Worm (Caenorhabditis elegans): ENCODE data around the gene mel-11.

Gene mel-11

ce11 chrII:9372991-9373390, 14.7 kb downstream of the mel-11 start, which contains the start of gene C06C3.4:
Gene C06C3.4 (plus strand): TSS chrII:9373291.
- TF ChIP-seq klf-2 (GFP tag; conservative IDR thresholded peaks at IDR 0.05) (no peak), ztf-23 (GFP tag; IDR thresholded peaks at IDR 0.05) (no peak), tab-1 (GFP tag; IDR thresholded peaks at IDR 0.05) (no peak), flt-1 (GFP tag; IDR thresholded peaks at IDR 0.05) (no peak), ztf-29 (GFP tag; IDR thresholded peaks at IDR 0.05) (no peak), med-1 (GFP tag; optimal IDR thresholded peaks at IDR 0.05; ENCODE audit: insufficient read depth) (no peak), T22C8.4 (GFP tag; IDR thresholded peaks at IDR 0.05) (no peak), ref-1 (GFP tag; conservative IDR thresholded peaks at IDR 0.05) (no peak), cog-1 (tag; optimal IDR thresholded peaks at IDR 0.05) (no peak)

- no peak for TF ChIP-seq T22C8.4 (GFP tag; IDR thresholded peaks at IDR 0.05)
- TF ChIP-seq flt-1 (GFP tag; IDR thresholded peaks at IDR 0.05) = no peak
- TF ChIP-seq tab-1 (GFP tag; IDR thresholded peaks at IDR 0.05) = no peak
- no peak for TF ChIP-seq cog-1 (tag; optimal IDR thresholded peaks at IDR 0.05)
- no peak for TF ChIP-seq klf-2 (GFP tag; conservative IDR thresholded peaks at IDR 0.05)
- TF ChIP-seq ztf-29 (GFP tag; IDR thresholded peaks at IDR 0.05) = no peak
- no peak for TF ChIP-seq med-1 (GFP tag; optimal IDR thresholded peaks at IDR 0.05; ENCODE audit: insufficient read depth)
- TF ChIP-seq ztf-23 (GFP tag; IDR thresholded peaks at IDR 0.05) = no peak
These were observed 16.5 kb downstream of the mel-11 start, which contains the start of gene C06C3.12 for ce11 chrII:9374807-9375206. Gene C06C3.12 (plus strand): TSS chrII:9375107.

- no peak for TF ChIP-seq klf-2 (GFP tag; conservative IDR thresholded peaks at IDR 0.05)
- no peak for TF ChIP-seq T22C8.4 (GFP tag; IDR thresholded peaks at IDR 0.05)
- TF ChIP-seq ztf-23 (GFP tag; IDR thresholded peaks at IDR 0.05) = no peak
- no peak for TF ChIP-seq cog-1 (tag; optimal IDR thresholded peaks at IDR 0.05)
- no peak for TF ChIP-seq med-1 (GFP tag; optimal IDR thresholded peaks at IDR 0.05; ENCODE audit: insufficient read depth)
- no peak for TF ChIP-seq ref-1 (GFP tag; conservative IDR thresholded peaks at IDR 0.05)
- TF ChIP-seq flt-1 (GFP tag; IDR thresholded peaks at IDR 0.05) = no peak
- no peak for TF ChIP-seq tab-1 (GFP tag; IDR thresholded peaks at IDR 0.05)
- no peak for TF ChIP-seq ztf-29 (GFP tag; IDR thresholded peaks at IDR 0.05)
These were observed 18.8 kb downstream of the mel-11 start, which contains the start of gene C06C3.10 for ce11 chrII:9377158-9377557. Gene C06C3.10 (minus strand): TSS chrII:9377258.

- TF ChIP-seq med-1 (GFP tag; optimal IDR thresholded peaks at IDR 0.05; ENCODE audit: insufficient read depth) = no peak
- TF ChIP-seq tab-1 (GFP tag; IDR thresholded peaks at IDR 0.05) = no peak
- no peak for TF ChIP-seq flt-1 (GFP tag; IDR thresholded peaks at IDR 0.05)
- TF ChIP-seq ztf-23 (GFP tag; IDR thresholded peaks at IDR 0.05) = no peak
- no peak for TF ChIP-seq T22C8.4 (GFP tag; IDR thresholded peaks at IDR 0.05)
- no peak for TF ChIP-seq cog-1 (tag; optimal IDR thresholded peaks at IDR 0.05)
- no peak for TF ChIP-seq ztf-29 (GFP tag; IDR thresholded peaks at IDR 0.05)
- TF ChIP-seq klf-2 (GFP tag; conservative IDR thresholded peaks at IDR 0.05) = no peak
- no peak for TF ChIP-seq ref-1 (GFP tag; conservative IDR thresholded peaks at IDR 0.05)
These were observed 19.8 kb downstream of the mel-11 start for ce11 chrII:9378174-9378573.

- TF ChIP-seq med-1 (GFP tag; optimal IDR thresholded peaks at IDR 0.05; ENCODE audit: insufficient read depth) (no peak), ztf-29 (GFP tag; IDR thresholded peaks at IDR 0.05) (no peak), klf-2 (GFP tag; conservative IDR thresholded peaks at IDR 0.05) (no peak), T22C8.4 (GFP tag; IDR thresholded peaks at IDR 0.05) (no peak), tab-1 (GFP tag; IDR thresholded peaks at IDR 0.05) (no peak), cog-1 (tag; optimal IDR thresholded peaks at IDR 0.05) (no peak), flt-1 (GFP tag; IDR thresholded peaks at IDR 0.05) (no peak), ztf-23 (GFP tag; IDR thresholded peaks at IDR 0.05) (no peak), ref-1 (GFP tag; conservative IDR thresholded peaks at IDR 0.05) (no peak)
These were observed 21.5 kb downstream of the mel-11 start, which contains the start of gene srh-48 for ce11 chrII:9379796-9380195. Gene srh-48 (plus strand): TSS chrII:9380096.

ce11 chrII:9385241-9385640, 26.9 kb downstream of the mel-11 start, which contains the start of gene C06C3.7:
Gene C06C3.7 (plus strand): TSS chrII:9385541.
- TF ChIP-seq flt-1 (GFP tag; IDR thresholded peaks at IDR 0.05) (no peak), klf-2 (GFP tag; conservative IDR thresholded peaks at IDR 0.05) (no peak), ztf-29 (GFP tag; IDR thresholded peaks at IDR 0.05) (no peak), T22C8.4 (GFP tag; IDR thresholded peaks at IDR 0.05) (no peak), tab-1 (GFP tag; IDR thresholded peaks at IDR 0.05) (no peak), cog-1 (tag; optimal IDR thresholded peaks at IDR 0.05) (no peak), med-1 (GFP tag; optimal IDR thresholded peaks at IDR 0.05; ENCODE audit: insufficient read depth) (no peak), ztf-23 (GFP tag; IDR thresholded peaks at IDR 0.05) (no peak), ref-1 (GFP tag; conservative IDR thresholded peaks at IDR 0.05) (no peak)

- TF ChIP-seq tab-1 (GFP tag; IDR thresholded peaks at IDR 0.05) = no peak
- TF ChIP-seq ztf-23 (GFP tag; IDR thresholded peaks at IDR 0.05) = no peak
- no peak for TF ChIP-seq flt-1 (GFP tag; IDR thresholded peaks at IDR 0.05)
- TF ChIP-seq ref-1 (GFP tag; conservative IDR thresholded peaks at IDR 0.05) = no peak
- TF ChIP-seq cog-1 (tag; optimal IDR thresholded peaks at IDR 0.05) = no peak
- no peak for TF ChIP-seq ztf-29 (GFP tag; IDR thresholded peaks at IDR 0.05)
- TF ChIP-seq med-1 (GFP tag; optimal IDR thresholded peaks at IDR 0.05; ENCODE audit: insufficient read depth) = no peak
- no peak for TF ChIP-seq T22C8.4 (GFP tag; IDR thresholded peaks at IDR 0.05)
- TF ChIP-seq klf-2 (GFP tag; conservative IDR thresholded peaks at IDR 0.05) = no peak
These were observed 34.4 kb downstream of the mel-11 start, which contains the start of gene lido-17 for ce11 chrII:9392724-9393123. Gene lido-17 (minus strand): TSS chrII:9392824.

ce11 chrII:9397496-9397895, 39.2 kb downstream of the mel-11 start, which contains the start of gene Y51B9A.9:
Gene Y51B9A.9 (minus strand): TSS chrII:9397596.
- no peak for TF ChIP-seq ztf-23 (GFP tag; IDR thresholded peaks at IDR 0.05)
- TF ChIP-seq med-1 (GFP tag; optimal IDR thresholded peaks at IDR 0.05; ENCODE audit: insufficient read depth) = no peak
- TF ChIP-seq flt-1 (GFP tag; IDR thresholded peaks at IDR 0.05) = no peak
- TF ChIP-seq tab-1 (GFP tag; IDR thresholded peaks at IDR 0.05) = no peak
- no peak for TF ChIP-seq klf-2 (GFP tag; conservative IDR thresholded peaks at IDR 0.05)
- no peak for TF ChIP-seq ref-1 (GFP tag; conservative IDR thresholded peaks at IDR 0.05)
- TF ChIP-seq cog-1 (tag; optimal IDR thresholded peaks at IDR 0.05) = no peak
- no peak for TF ChIP-seq ztf-29 (GFP tag; IDR thresholded peaks at IDR 0.05)
- TF ChIP-seq T22C8.4 (GFP tag; IDR thresholded peaks at IDR 0.05) = no peak

- TF ChIP-seq med-1 (GFP tag; optimal IDR thresholded peaks at IDR 0.05; ENCODE audit: insufficient read depth) (no peak), T22C8.4 (GFP tag; IDR thresholded peaks at IDR 0.05) (no peak), ztf-23 (GFP tag; IDR thresholded peaks at IDR 0.05) (no peak), ztf-29 (GFP tag; IDR thresholded peaks at IDR 0.05) (no peak), klf-2 (GFP tag; conservative IDR thresholded peaks at IDR 0.05) (no peak), ref-1 (GFP tag; conservative IDR thresholded peaks at IDR 0.05) (no peak)
These were observed 40.1 kb downstream of the mel-11 start, which contains the start of the genes Y51B9A.14 and Y51B9A.8 for ce11 chrII:9398370-9398901. Gene Y51B9A.14 (minus strand): TSS chrII:9398470. Gene Y51B9A.8 (plus strand): TSS chrII:9398851.

All from whole organism, midembryonic.